Worm (Caenorhabditis elegans): ENCODE results near the gene C25E10.5.

ce11 chrV:8985740-8986139 is 44.6 kb upstream of the C25E10.5 start, which contains the start of gene str-85:
- TF ChIP-seq ama-1 (optimal IDR thresholded peaks at IDR 0.05) (no peak), C08G9.2 (tag; optimal IDR thresholded peaks at IDR 0.05) (no peak), lin-11 (tag; optimal IDR thresholded peaks at IDR 0.05) (no peak), ceh-34 (tag; optimal IDR thresholded peaks at IDR 0.05) (no peak), lim-6 (tag; optimal IDR thresholded peaks at IDR 0.05) (no peak), madf-2 (tag; optimal IDR thresholded peaks at IDR 0.05) (no peak)
